Fruit fly (Drosophila melanogaster): ENCODE measurements around the gene ttk.

ttk gene

dm6 chr3R:31725486-31726227, 12.0 kb downstream of the ttk start (continued):
- TF ChIP-seq CG8359 (GFP tag; optimal IDR thresholded peaks at IDR 0.05; ENCODE audit: borderline replicate concordance): no peak
- no peak for TF ChIP-seq CG9817 (tag; optimal IDR thresholded peaks at IDR 0.05)
- no peak for TF ChIP-seq CG43689 (GFP tag; IDR thresholded peaks at IDR 0.05)
- no peak for TF ChIP-seq zen (tag; optimal IDR thresholded peaks at IDR 0.05)
- peak; percentile 95 for TF ChIP-seq nom (GFP tag; optimal IDR thresholded peaks at IDR 0.05)
- TF ChIP-seq Dp (GFP tag; optimal IDR thresholded peaks at IDR 0.05): no peak
- peak; percentile 83; the same call in 1 of the 2 replicates for TF ChIP-seq aop (GFP tag; IDR thresholded peaks at IDR 0.05)
- TF ChIP-seq Kr (GFP tag; optimal IDR thresholded peaks at IDR 0.05): peak; percentile 2
- TF ChIP-seq pita (GFP tag; optimal IDR thresholded peaks at IDR 0.05): no peak
- TF ChIP-seq seq (GFP tag; IDR thresholded peaks at IDR 0.05): no peak
- TF ChIP-seq CG34224 (GFP tag; IDR thresholded peaks at IDR 0.05; ENCODE audit: partially characterized antibody): no peak
- peak; percentile 10 for TF ChIP-seq pfk (GFP tag; optimal IDR thresholded peaks at IDR 0.05)
- peak; percentile 37; the same call in 2 of the 3 replicates for TF ChIP-seq CG16813 (GFP tag; IDR thresholded peaks at IDR 0.05; ENCODE audit: partially characterized antibody)
- TF ChIP-seq CG8478 (optimal IDR thresholded peaks at IDR 0.05): no peak
- no peak for TF ChIP-seq Atf6 (GFP tag; IDR thresholded peaks at IDR 0.05)
- peak in 1 of 3 experiments; percentile 10 for TF ChIP-seq lola (GFP tag; optimal IDR thresholded peaks at IDR 0.05)
- no peak for TF ChIP-seq CG11560 (tag; IDR thresholded peaks at IDR 0.05)
- no peak for TF ChIP-seq CG7556 (GFP tag; optimal IDR thresholded peaks at IDR 0.05)
- peak; percentile 36 to 73 for TF ChIP-seq Trl (optimal IDR thresholded peaks at IDR 0.05)
- no peak for TF ChIP-seq Trl (GFP tag; optimal IDR thresholded peaks at IDR 0.05)
- TF ChIP-seq CG31441 (GFP tag; IDR thresholded peaks at IDR 0.05): 0 out of 2 replicates have a peak, but pooled peaks have one; percentile 7
- no peak for TF ChIP-seq Hand (GFP tag; optimal IDR thresholded peaks at IDR 0.05)
- TF ChIP-seq CG6689 (GFP tag; IDR thresholded peaks at IDR 0.05): no peak
- no peak for TF ChIP-seq CG33557 (GFP tag; optimal IDR thresholded peaks at IDR 0.05)
- TF ChIP-seq Rx (GFP tag; IDR thresholded peaks at IDR 0.05): no peak
- 0 out of 2 replicates have a peak, but pooled peaks have one; percentile 15 for TF ChIP-seq Scr (GFP tag; IDR thresholded peaks at IDR 0.05; ENCODE audit: partially characterized antibody)
- peak; percentile 59; the same call in 1 of the 2 replicates for TF ChIP-seq CG4360 (GFP tag; IDR thresholded peaks at IDR 0.05)
- TF ChIP-seq rib (GFP tag; IDR thresholded peaks at IDR 0.05): peak; percentile 37; the same call in 1 of the 2 replicates
- peak; percentile 11; the same call in 1 of the 2 replicates for TF ChIP-seq E2f2 (GFP tag; IDR thresholded peaks at IDR 0.05)
- TF ChIP-seq CG8924 (tag; optimal IDR thresholded peaks at IDR 0.05): no peak
- peak; percentile 41; the same call in 1 of the 2 replicates for TF ChIP-seq chm (GFP tag; IDR thresholded peaks at IDR 0.05)
- TF ChIP-seq eyg (GFP tag; optimal IDR thresholded peaks at IDR 0.05): peak; percentile 9
- no peak for TF ChIP-seq ken (GFP tag; IDR thresholded peaks at IDR 0.05)
- peak in 1 of 2 experiments; percentile 41 for TF ChIP-seq tll (GFP tag; optimal IDR thresholded peaks at IDR 0.05)
- no peak for TF ChIP-seq bab2 (GFP tag; optimal IDR thresholded peaks at IDR 0.05)
- peak; percentile 77 for TF ChIP-seq HLHmδ (GFP tag; optimal IDR thresholded peaks at IDR 0.05)
- TF ChIP-seq CG10543 (GFP tag; optimal IDR thresholded peaks at IDR 0.05): no peak
- no peak for TF ChIP-seq wor (GFP tag; IDR thresholded peaks at IDR 0.05)
- peak; percentile 47; the same call in 1 of the 3 replicates for TF ChIP-seq z (GFP tag; IDR thresholded peaks at IDR 0.05)
- peak; percentile 76 for TF ChIP-seq CG1832 (GFP tag; optimal IDR thresholded peaks at IDR 0.05)
- peak; percentile 66 for TF ChIP-seq pros (GFP tag; optimal IDR thresholded peaks at IDR 0.05)
- no peak for TF ChIP-seq mam (GFP tag; optimal IDR thresholded peaks at IDR 0.05)
- TF ChIP-seq pzg (GFP tag; optimal IDR thresholded peaks at IDR 0.05): no peak
- no peak for TF ChIP-seq p53 (GFP tag; optimal IDR thresholded peaks at IDR 0.05)
- no peak for TF ChIP-seq CG7372 (GFP tag; IDR thresholded peaks at IDR 0.05)
- 0 out of 2 replicates have a peak, but pooled peaks have one; percentile 38 for TF ChIP-seq CG16779 (GFP tag; IDR thresholded peaks at IDR 0.05)
- no peak for TF ChIP-seq ap (GFP tag; IDR thresholded peaks at IDR 0.05)
- peak; percentile 48 for TF ChIP-seq Deaf1 (tag; optimal IDR thresholded peaks at IDR 0.05)
- TF ChIP-seq CG12155 (GFP tag; optimal IDR thresholded peaks at IDR 0.05): peak; percentile 50

Data from whole organism, embryonic.